Worm (Caenorhabditis elegans) whole organism, L4 larva: ENCODE data around the gene gst-28.
A peak's percentile ranks its signal among the peaks of the same experiment; 100 is the strongest.

Experiments used
- F37D6.2 ChIP-seq: sonication (generic microtip); optimal IDR thresholded peaks from 2 replicates; lab custom pipeline; 2016; ENCODE audit warnings: mild to moderate bottlenecking, missing genetic modification characterization, missing compliant biosample characterization
- Y75B8A.6 ChIP-seq: fragments of 200-800 bp; sonication (Bioruptor generic); IDR thresholded peaks from 2 replicates; pipeline ENCODE4 v1.3.6; 2022; ENCODE audit warnings: missing genetic modification reagents, missing genetic modification characterization, missing compliant biosample characterization
- ceh-28 ChIP-seq: fragments of 150-350 bp; optimal IDR thresholded peaks from 2 replicates; lab custom pipeline; 2014; ENCODE audit warnings: missing biosample characterization, missing genetic modification reagents, missing genetic modification characterization
- dve-1 ChIP-seq: sonication (generic microtip); optimal IDR thresholded peaks from 2 replicates; lab custom pipeline; 2017; ENCODE audit warnings: antibody characterized with exemption, mild to moderate bottlenecking, missing genetic modification characterization, missing compliant biosample characterization; ENCODE audit not compliant: insufficient read depth
- lin-13 ChIP-seq: fragments of 150-350 bp; optimal IDR thresholded peaks from 2 replicates; lab custom pipeline; 2014; ENCODE audit warnings: missing biosample characterization, missing genetic modification reagents, missing genetic modification characterization
- mxl-3 ChIP-seq: fragments of 200-800 bp; sonication (Bioruptor generic); optimal IDR thresholded peaks from 2 replicates; lab custom pipeline; 2018; ENCODE audit warnings: mild to moderate bottlenecking, missing genetic modification characterization, missing compliant biosample characterization
- nhr-237 ChIP-seq: sonication (generic microtip); optimal IDR thresholded peaks from 2 replicates; lab custom pipeline; 2017; ENCODE audit warnings: missing biosample characterization, missing genetic modification characterization
- nhr-28 ChIP-seq: fragments of 150-350 bp; optimal IDR thresholded peaks from 2 replicates; lab custom pipeline; 2014; ENCODE audit warnings: missing biosample characterization, missing genetic modification characterization
- snpc-4 ChIP-seq: fragments of 150-350 bp; optimal IDR thresholded peaks from 2 replicates; lab custom pipeline; 2014; ENCODE audit warnings: missing biosample characterization, missing genetic modification characterization
- tag-97 ChIP-seq: fragments of 200-800 bp; sonication (Bioruptor generic); IDR thresholded peaks from 2 replicates; pipeline ENCODE4 v1.3.6; 2022; ENCODE audit warnings: missing genetic modification characterization, missing compliant biosample characterization

DNA sequence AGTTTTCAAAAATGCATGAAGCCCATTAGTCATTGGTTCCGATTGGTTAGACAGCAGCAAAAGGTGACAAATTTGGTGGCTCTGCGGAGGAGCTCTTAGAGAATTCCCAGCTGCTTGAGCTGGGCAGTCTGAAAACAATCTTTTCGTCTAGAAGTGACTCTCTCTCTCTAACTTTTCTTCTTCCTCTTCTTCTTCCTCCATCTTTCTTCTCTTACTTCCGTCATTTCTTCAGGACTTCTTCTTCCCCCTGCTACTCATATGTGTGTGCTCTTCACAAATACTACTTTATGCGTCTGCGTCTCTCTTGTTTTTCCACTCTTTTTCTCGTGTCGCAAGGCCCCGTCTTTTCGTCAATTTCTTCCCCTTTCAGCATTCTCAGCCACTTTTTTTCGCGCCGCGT, 22.6 kb upstream of the gst-28 start:
- TF ChIP-seq mxl-3 (no peak), Y75B8A.6 (GFP tag; lab: Robert Waterston, UW) (no peak), tag-97 (no peak), ceh-28 (no peak), nhr-28 (tag; lab: Kevin White, UChicago) (no peak), dve-1 (peak; percentile 36), F37D6.2 (tag; lab: Kevin White, UChicago) (no peak), snpc-4 (tag; lab: Kevin White, UChicago) (no peak), nhr-237 (tag; lab: Kevin White, UChicago) (no peak), lin-13 (GFP tag; lab: Kevin White, UChicago) (no peak)
